Fruit fly (Drosophila melanogaster) whole organism, embryonic: ENCODE measurements around the gene CG34183.

ENCODE experiments used
- Abd-B ChIP-seq: fragments of 200-800 bp; sonication (Bioruptor generic); optimal IDR thresholded peaks from 2 replicates; lab custom pipeline; 2018; ENCODE audit warnings: missing biosample characterization, mild to moderate bottlenecking, missing genetic modification characterization, moderate library complexity
- CG15514 ChIP-seq: fragments of 200-800 bp; sonication (Bioruptor generic); optimal IDR thresholded peaks from 3 replicates; lab custom pipeline; 2017; ENCODE audit warnings: missing biosample characterization, missing genetic modification characterization, mild to moderate bottlenecking, moderate library complexity, missing genetic modification reagents
- CG17359 ChIP-seq: fragments of 200-800 bp; sonication (Bioruptor generic); optimal IDR thresholded peaks from 3 replicates; lab custom pipeline; 2018; ENCODE audit warnings: missing biosample characterization, mild to moderate bottlenecking, missing genetic modification characterization, moderate library complexity
- D19B ChIP-seq: fragments of 200-800 bp; sonication (Bioruptor generic); optimal IDR thresholded peaks from 2 replicates; lab custom pipeline; 2017; ENCODE audit warnings: missing biosample characterization, mild to moderate bottlenecking, missing genetic modification characterization
- Dip3 ChIP-seq: fragments of 200-800 bp; sonication (Bioruptor generic); optimal IDR thresholded peaks from 3 replicates; lab custom pipeline; 2016; ENCODE audit warnings: missing biosample characterization, missing genetic modification characterization
- Eip74EF ChIP-seq, 2 experiments: fragments of 200-800 bp in 1 of 2; fragments of >200 bp in 1 of 2; sonication (Bioruptor generic) in 1 of 2; optimal IDR thresholded peaks; 2 replicates each; lab custom pipeline; 2017 to 2019; ENCODE audit warnings: missing biosample characterization in 2 of 2, missing genetic modification characterization in 2 of 2, mild to moderate bottlenecking in 1 of 2, moderate library complexity in 1 of 2
- Mrtf ChIP-seq: fragments of 200-800 bp; sonication (Bioruptor generic); IDR thresholded peaks from 3 replicates; pipeline ENCODE4 v1.3.6; 2022; ENCODE audit warnings: missing biosample characterization, missing genetic modification characterization
- kah ChIP-seq: fragments of 200-800 bp; sonication (Bioruptor generic); optimal IDR thresholded peaks from 2 replicates; lab custom pipeline; 2018; ENCODE audit warnings: missing biosample characterization, mild to moderate bottlenecking, missing genetic modification characterization
- lola ChIP-seq, 3 experiments: fragments of >200 bp in 2 of 3; fragments of 200-800 bp in 1 of 3; sonication (Bioruptor generic) in 1 of 3; optimal IDR thresholded peaks; 2 replicates each; lab custom pipeline; 2017 to 2019; ENCODE audit warnings: missing biosample characterization in 3 of 3, missing genetic modification characterization in 3 of 3, mild to moderate bottlenecking in 1 of 3, moderate library complexity in 1 of 3
- lov ChIP-seq, 2 experiments: fragments of 200-800 bp in 1 of 2; fragments of >200 bp in 1 of 2; sonication (Bioruptor generic) in 1 of 2; IDR thresholded peaks in 1 of 2; optimal IDR thresholded peaks in 1 of 2; 2 replicates in 1 of 2; 3 replicates in 1 of 2; pipeline versions ENCODE4 v1.3.6 to Lab custom; 2017 to 2022; ENCODE audit warnings: missing biosample characterization in 1 of 2, missing genetic modification characterization in 1 of 2
- stc ChIP-seq: fragments of 200-800 bp; sonication (Bioruptor generic); IDR thresholded peaks from 2 replicates; pipeline ENCODE4 v1.3.6; 2022; ENCODE audit warnings: missing biosample characterization, missing genetic modification characterization

DNA sequence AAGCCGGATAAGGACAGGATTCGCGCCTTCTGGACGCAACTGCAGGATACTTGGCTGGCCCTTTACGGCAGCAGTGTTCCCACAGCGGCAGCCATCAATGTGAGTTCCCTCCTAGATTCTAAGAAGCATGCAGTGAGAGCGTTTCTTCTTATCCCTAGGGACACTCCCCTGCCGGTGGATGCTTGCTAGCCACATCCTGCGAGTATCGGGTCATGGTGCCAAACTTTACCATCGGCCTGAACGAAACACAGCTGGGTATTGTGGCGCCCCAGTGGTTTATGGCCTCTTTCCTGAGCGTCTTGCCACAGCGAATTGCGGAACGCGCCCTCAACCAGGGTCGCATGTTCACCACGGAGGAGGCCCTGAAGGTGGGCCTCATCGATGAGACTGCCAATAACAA is 28.6 kb upstream of the CG34183 start:
- TF ChIP-seq Mrtf (GFP tag; lab: Robert Waterston, UW), result no peak
- no peak for TF ChIP-seq Eip74EF (GFP tag; optimal IDR thresholded peaks at IDR 0.05; lab: Kevin White, UChicago)
- no peak for TF ChIP-seq Dip3 (GFP tag; lab: Kevin White, UChicago)
- no peak for TF ChIP-seq stc (GFP tag; lab: Robert Waterston, UW)
- no peak for TF ChIP-seq CG17359 (tag; lab: Kevin White, UChicago)
- TF ChIP-seq D19B, result no peak
- no peak for TF ChIP-seq kah (GFP tag; lab: Kevin White, UChicago)
- TF ChIP-seq lola (GFP tag; optimal IDR thresholded peaks at IDR 0.05; lab: Kevin White, UChicago), result no peak
- no peak for TF ChIP-seq Abd-B (GFP tag; lab: Kevin White, UChicago)
- no peak for TF ChIP-seq CG15514 (GFP tag; lab: Kevin White, UChicago)
- TF ChIP-seq lov (optimal IDR thresholded peaks at IDR 0.05; lab: Kevin White, UChicago), result no peak
- no peak for TF ChIP-seq lov (GFP tag; IDR thresholded peaks at IDR 0.05; lab: Robert Waterston, UW)
